1 fruit fly cellular context compared by ENCODE assay signal in genomic region chr3R:11619709-11620409, dm6.
A peak's percentile ranks its signal among the peaks of the same experiment; 100 is the strongest.
TF ChIP-seq lines count a peak whose summit lies in the region.

Jupiter (minus strand) TSS chr3R:11619906.
CG14710 (plus strand) TSS chr3R:11620090.

TF ChIP-seq in whole organism, embryonic, 481 proteins besides CTCF, POLR2A, EP300 and RAD21 (continued from another document and continues in another):
- TF ChIP-seq CG3995 (GFP tag; optimal IDR thresholded peaks at IDR 0.05; lab: Kevin White, UChicago): peak; percentile 20
- peak; percentile 68; the same call in 2 of the 3 replicates for TF ChIP-seq Optix (GFP tag; IDR thresholded peaks at IDR 0.05; lab: Robert Waterston, UW)
- peak; percentile 53; the same call in 1 of the 2 replicates for TF ChIP-seq CG14667 (GFP tag; IDR thresholded peaks at IDR 0.05; lab: Robert Waterston, UW)
- no peak for TF ChIP-seq mld (GFP tag; IDR thresholded peaks at IDR 0.05; lab: Robert Waterston, UW; ENCODE audit: partially characterized antibody)
- TF ChIP-seq Hr78 (GFP tag; optimal IDR thresholded peaks at IDR 0.05; lab: Kevin White, UChicago): no peak
- TF ChIP-seq dpn (GFP tag; optimal IDR thresholded peaks at IDR 0.05; lab: Kevin White, UChicago): peak; percentile 80 to 83
- 0 out of 2 replicates have a peak, but pooled peaks have one; percentile 36 for TF ChIP-seq sens-2 (GFP tag; IDR thresholded peaks at IDR 0.05; lab: Robert Waterston, UW)
- TF ChIP-seq CG17829 (tag; optimal IDR thresholded peaks at IDR 0.05; lab: Kevin White, UChicago): peak; percentile 76
- TF ChIP-seq row (GFP tag; IDR thresholded peaks at IDR 0.05; lab: Robert Waterston, UW): peak; percentile 89
- peak; percentile 32 for TF ChIP-seq NK7.1 (GFP tag; optimal IDR thresholded peaks at IDR 0.05; lab: Kevin White, UChicago)
- peak; percentile 50; the same call in 1 of the 2 replicates for TF ChIP-seq al (GFP tag; IDR thresholded peaks at IDR 0.05; lab: Robert Waterston, UW)
- no peak for TF ChIP-seq CG7987 (GFP tag; optimal IDR thresholded peaks at IDR 0.05; lab: Kevin White, UChicago)
- TF ChIP-seq Trl (optimal IDR thresholded peaks at IDR 0.05; lab: Kevin White, UChicago): no peak
- TF ChIP-seq Trl (GFP tag; optimal IDR thresholded peaks at IDR 0.05; lab: Kevin White, UChicago): peak; percentile 86
- TF ChIP-seq CG16813 (GFP tag; IDR thresholded peaks at IDR 0.05; lab: Robert Waterston, UW; ENCODE audit: partially characterized antibody): peak; percentile 33; the same call in 1 of the 3 replicates
- peak; percentile 48; the same call in 1 of the 3 replicates for TF ChIP-seq tgo (GFP tag; IDR thresholded peaks at IDR 0.05; lab: Robert Waterston, UW)
- TF ChIP-seq Side (GFP tag; optimal IDR thresholded peaks at IDR 0.05; lab: Kevin White, UChicago): peak; percentile 53
- TF ChIP-seq sd (tag; optimal IDR thresholded peaks at IDR 0.05; lab: Kevin White, UChicago): peak; percentile 60
- peak; percentile 20 for TF ChIP-seq tap (tag; optimal IDR thresholded peaks at IDR 0.05; lab: Kevin White, UChicago)
- peak in 1 of 3 experiments; percentile 47 for TF ChIP-seq Stat92E (GFP tag; optimal IDR thresholded peaks at IDR 0.05; lab: Kevin White, UChicago)
- no peak for TF ChIP-seq psq (GFP tag; optimal IDR thresholded peaks at IDR 0.05; lab: Kevin White, UChicago)
- TF ChIP-seq CG3838 (GFP tag; optimal IDR thresholded peaks at IDR 0.05; lab: Kevin White, UChicago): peak; percentile 21
- TF ChIP-seq E2f2 (GFP tag; IDR thresholded peaks at IDR 0.05; lab: Robert Waterston, UW): peak; percentile 89
- no peak for TF ChIP-seq CG4360 (GFP tag; IDR thresholded peaks at IDR 0.05; lab: Robert Waterston, UW)
- peak; percentile 5; the same call in 1 of the 2 replicates for TF ChIP-seq Drgx (GFP tag; IDR thresholded peaks at IDR 0.05; lab: Robert Waterston, UW)
- TF ChIP-seq nom (GFP tag; optimal IDR thresholded peaks at IDR 0.05; lab: Kevin White, UChicago): peak; percentile 70
- peak; percentile 70 for TF ChIP-seq oc (tag; optimal IDR thresholded peaks at IDR 0.05; lab: Kevin White, UChicago)
- TF ChIP-seq Gug (GFP tag; IDR thresholded peaks at IDR 0.05; lab: Robert Waterston, UW): peak; percentile 84
- peak; percentile 68 for TF ChIP-seq CG9817 (tag; optimal IDR thresholded peaks at IDR 0.05; lab: Kevin White, UChicago)
- TF ChIP-seq Hr3 (GFP tag; optimal IDR thresholded peaks at IDR 0.05; lab: Kevin White, UChicago): peak; percentile 69
- TF ChIP-seq toy (GFP tag; IDR thresholded peaks at IDR 0.05; lab: Robert Waterston, UW): no peak
- TF ChIP-seq ro (GFP tag; IDR thresholded peaks at IDR 0.05; lab: Robert Waterston, UW): no peak
- no peak for TF ChIP-seq CG12071 (GFP tag; optimal IDR thresholded peaks at IDR 0.05; lab: Kevin White, UChicago)
- peak; percentile 79 for TF ChIP-seq zen (tag; optimal IDR thresholded peaks at IDR 0.05; lab: Kevin White, UChicago)
- TF ChIP-seq hkb (optimal IDR thresholded peaks at IDR 0.05; lab: Kevin White, UChicago): peak; percentile 65
- TF ChIP-seq hkb (GFP tag; IDR thresholded peaks at IDR 0.05; lab: Robert Waterston, UW): no peak
- TF ChIP-seq CG6765 (GFP tag; optimal IDR thresholded peaks at IDR 0.05; lab: Kevin White, UChicago): no peak
- TF ChIP-seq Nf-YC (tag; optimal IDR thresholded peaks at IDR 0.05; lab: Kevin White, UChicago): peak; percentile 58
- TF ChIP-seq bigmax (GFP tag; optimal IDR thresholded peaks at IDR 0.05; lab: Kevin White, UChicago): no peak
- peak; percentile 68 for TF ChIP-seq CG8290 (GFP tag; optimal IDR thresholded peaks at IDR 0.05; lab: Kevin White, UChicago)
- TF ChIP-seq CG8290 (tag; optimal IDR thresholded peaks at IDR 0.05; lab: Kevin White, UChicago): peak in 1 of 2 experiments; percentile 70
- TF ChIP-seq CG2889 (GFP tag; IDR thresholded peaks at IDR 0.05; lab: Robert Waterston, UW): peak; percentile 63; the same call in 2 of the 3 replicates
- TF ChIP-seq CG12104 (GFP tag; optimal IDR thresholded peaks at IDR 0.05; lab: Kevin White, UChicago): peak; percentile 1
- TF ChIP-seq Dip3 (GFP tag; optimal IDR thresholded peaks at IDR 0.05; lab: Kevin White, UChicago): peak; percentile 67
- TF ChIP-seq E2f1 (GFP tag; IDR thresholded peaks at IDR 0.05; lab: Robert Waterston, UW): peak; percentile 41; the same call in 1 of the 2 replicates
- TF ChIP-seq onecut (GFP tag; IDR thresholded peaks at IDR 0.05; lab: Robert Waterston, UW): peak; percentile 11; the same call in 1 of the 2 replicates
- no peak; the same call in 1 of the 2 replicates for TF ChIP-seq Scr (GFP tag; IDR thresholded peaks at IDR 0.05; lab: Robert Waterston, UW; ENCODE audit: partially characterized antibody)
- peak; percentile 50 for TF ChIP-seq CG3163 (GFP tag; optimal IDR thresholded peaks at IDR 0.05; lab: Kevin White, UChicago)
- peak; percentile 73 for TF ChIP-seq Chrac-16 (GFP tag; optimal IDR thresholded peaks at IDR 0.05; lab: Kevin White, UChicago)
- peak; percentile 84 for TF ChIP-seq CG11456 (GFP tag; IDR thresholded peaks at IDR 0.05; lab: Robert Waterston, UW)
- TF ChIP-seq CG18476 (GFP tag; optimal IDR thresholded peaks at IDR 0.05; lab: Kevin White, UChicago): no peak
- TF ChIP-seq ttk (GFP tag; IDR thresholded peaks at IDR 0.05; lab: Robert Waterston, UW): peak; percentile 47; the same call in 1 of the 2 replicates
- TF ChIP-seq crp (GFP tag; optimal IDR thresholded peaks at IDR 0.05; lab: Kevin White, UChicago): peak in 1 of 2 experiments; percentile 45
- TF ChIP-seq CG10654 (GFP tag; optimal IDR thresholded peaks at IDR 0.05; lab: Kevin White, UChicago): peak; percentile 68
- TF ChIP-seq CG9797 (GFP tag; optimal IDR thresholded peaks at IDR 0.05; lab: Kevin White, UChicago): peak; percentile 100
- peak; percentile 63 for TF ChIP-seq CG12942 (GFP tag; optimal IDR thresholded peaks at IDR 0.05; lab: Kevin White, UChicago)
- no peak for TF ChIP-seq CG30431 (GFP tag; optimal IDR thresholded peaks at IDR 0.05; lab: Kevin White, UChicago)
- TF ChIP-seq CG8359 (GFP tag; optimal IDR thresholded peaks at IDR 0.05; lab: Kevin White, UChicago; ENCODE audit: borderline replicate concordance): no peak
- peak; percentile 31 for TF ChIP-seq kni (GFP tag; optimal IDR thresholded peaks at IDR 0.05; lab: Kevin White, UChicago)
- TF ChIP-seq nerfin-2 (GFP tag; IDR thresholded peaks at IDR 0.05; lab: Robert Waterston, UW; ENCODE audit: partially characterized antibody): no peak
- peak; percentile 10 for TF ChIP-seq trh (GFP tag; optimal IDR thresholded peaks at IDR 0.05; lab: Kevin White, UChicago)
- TF ChIP-seq CG10274 (GFP tag; optimal IDR thresholded peaks at IDR 0.05; lab: Kevin White, UChicago): no peak
- peak; percentile 83 for TF ChIP-seq HLH54F (GFP tag; optimal IDR thresholded peaks at IDR 0.05; lab: Kevin White, UChicago)
- TF ChIP-seq zfh1 (GFP tag; IDR thresholded peaks at IDR 0.05; lab: Robert Waterston, UW): peak; percentile 83
- TF ChIP-seq CG4730 (GFP tag; IDR thresholded peaks at IDR 0.05; lab: Robert Waterston, UW): no peak
- TF ChIP-seq CoRest (tag; optimal IDR thresholded peaks at IDR 0.05; lab: Kevin White, UChicago): peak; percentile 79
- no peak for TF ChIP-seq CG10565 (GFP tag; optimal IDR thresholded peaks at IDR 0.05; lab: Kevin White, UChicago)
- peak; percentile 80 for TF ChIP-seq phol (tag; optimal IDR thresholded peaks at IDR 0.05; lab: Kevin White, UChicago)
- peak; percentile 15 for TF ChIP-seq CG4282 (GFP tag; optimal IDR thresholded peaks at IDR 0.05; lab: Kevin White, UChicago)
- peak; percentile 83 for TF ChIP-seq shn (GFP tag; optimal IDR thresholded peaks at IDR 0.05; lab: Kevin White, UChicago)
- TF ChIP-seq CG3407 (GFP tag; optimal IDR thresholded peaks at IDR 0.05; lab: Kevin White, UChicago): no peak
- peak; percentile 49 for TF ChIP-seq Dref (GFP tag; IDR thresholded peaks at IDR 0.05; lab: Robert Waterston, UW)
- peak; percentile 62 for TF ChIP-seq slou (GFP tag; optimal IDR thresholded peaks at IDR 0.05; lab: Kevin White, UChicago)
- no peak for TF ChIP-seq Gsc (GFP tag; IDR thresholded peaks at IDR 0.05; lab: Robert Waterston, UW)
- TF ChIP-seq pfk (GFP tag; optimal IDR thresholded peaks at IDR 0.05; lab: Kevin White, UChicago): peak; percentile 39
- TF ChIP-seq D19B (GFP tag; optimal IDR thresholded peaks at IDR 0.05; lab: Kevin White, UChicago): no peak
- no peak for TF ChIP-seq Poxn (GFP tag; IDR thresholded peaks at IDR 0.05; lab: Robert Waterston, UW)
- TF ChIP-seq ranshi (GFP tag; IDR thresholded peaks at IDR 0.05; lab: Robert Waterston, UW): peak; percentile 69; the same call in 1 of the 2 replicates
- peak; percentile 80 for TF ChIP-seq Atf3 (GFP tag; optimal IDR thresholded peaks at IDR 0.05; lab: Kevin White, UChicago)
- TF ChIP-seq repo (GFP tag; optimal IDR thresholded peaks at IDR 0.05; lab: Kevin White, UChicago): peak; percentile 62
- TF ChIP-seq CG11247 (GFP tag; IDR thresholded peaks at IDR 0.05; lab: Robert Waterston, UW): peak; percentile 77
- no peak for TF ChIP-seq CG7271 (tag; optimal IDR thresholded peaks at IDR 0.05; lab: Kevin White, UChicago)
- peak; percentile 60 for TF ChIP-seq Jarid2 (GFP tag; optimal IDR thresholded peaks at IDR 0.05; lab: Kevin White, UChicago)
- TF ChIP-seq CG11560 (tag; IDR thresholded peaks at IDR 0.05; lab: Robert Waterston, UW): no peak
- peak; percentile 89 for TF ChIP-seq lilli (GFP tag; optimal IDR thresholded peaks at IDR 0.05; lab: Kevin White, UChicago)
- TF ChIP-seq chinmo (GFP tag; IDR thresholded peaks at IDR 0.05; lab: Robert Waterston, UW; ENCODE audit: partially characterized antibody): peak; percentile 73; the same call in 1 of the 4 replicates
- TF ChIP-seq sc (optimal IDR thresholded peaks at IDR 0.05; lab: Kevin White, UChicago): no peak
- TF ChIP-seq sc (GFP tag; optimal IDR thresholded peaks at IDR 0.05; lab: Kevin White, UChicago): no peak
- TF ChIP-seq CG13123 (GFP tag; optimal IDR thresholded peaks at IDR 0.05; lab: Kevin White, UChicago): peak; percentile 53
- no peak for TF ChIP-seq Usf (GFP tag; optimal IDR thresholded peaks at IDR 0.05; lab: Kevin White, UChicago)
- peak; percentile 40; the same call in 1 of the 4 replicates for TF ChIP-seq Dll (GFP tag; IDR thresholded peaks at IDR 0.05; lab: Robert Waterston, UW; ENCODE audit: partially characterized antibody)
- TF ChIP-seq Sry-β (GFP tag; optimal IDR thresholded peaks at IDR 0.05; lab: Kevin White, UChicago): peak; percentile 84
- TF ChIP-seq CG3726 (GFP tag; IDR thresholded peaks at IDR 0.05; lab: Robert Waterston, UW): no peak
- TF ChIP-seq gcm2 (GFP tag; optimal IDR thresholded peaks at IDR 0.05; lab: Kevin White, UChicago): no peak
- TF ChIP-seq gsb (GFP tag; IDR thresholded peaks at IDR 0.05; lab: Robert Waterston, UW): peak; percentile 51; the same call in 1 of the 2 replicates
- TF ChIP-seq dmrt99B (tag; optimal IDR thresholded peaks at IDR 0.05; lab: Kevin White, UChicago): no peak
- TF ChIP-seq CG10321 (GFP tag; IDR thresholded peaks at IDR 0.05; lab: Robert Waterston, UW): no peak
- peak; percentile 11 for TF ChIP-seq CG8388 (GFP tag; optimal IDR thresholded peaks at IDR 0.05; lab: Kevin White, UChicago)
- peak; percentile 51 for TF ChIP-seq CG18599 (GFP tag; optimal IDR thresholded peaks at IDR 0.05; lab: Kevin White, UChicago)
- peak; percentile 78 for TF ChIP-seq CG6272 (GFP tag; IDR thresholded peaks at IDR 0.05; lab: Robert Waterston, UW)
- peak; percentile 67 for TF ChIP-seq Max (GFP tag; optimal IDR thresholded peaks at IDR 0.05; lab: Kevin White, UChicago)
- peak; percentile 87 for TF ChIP-seq NC2β (GFP tag; optimal IDR thresholded peaks at IDR 0.05; lab: Kevin White, UChicago)
- peak; percentile 82 for TF ChIP-seq Ptx1 (GFP tag; IDR thresholded peaks at IDR 0.05; lab: Robert Waterston, UW)
- peak; percentile 78 for TF ChIP-seq ERR (GFP tag; optimal IDR thresholded peaks at IDR 0.05; lab: Kevin White, UChicago)
- TF ChIP-seq mirr (GFP tag; optimal IDR thresholded peaks at IDR 0.05; lab: Kevin White, UChicago): peak; percentile 26
- peak; percentile 81 for TF ChIP-seq nmo (GFP tag; optimal IDR thresholded peaks at IDR 0.05; lab: Kevin White, UChicago)
- peak; percentile 69 for TF ChIP-seq sug (tag; optimal IDR thresholded peaks at IDR 0.05; lab: Kevin White, UChicago)
- TF ChIP-seq CG15269 (tag; optimal IDR thresholded peaks at IDR 0.05; lab: Kevin White, UChicago): peak; percentile 30
- TF ChIP-seq gem (tag; optimal IDR thresholded peaks at IDR 0.05; lab: Kevin White, UChicago): peak; percentile 74
- peak; percentile 76 for TF ChIP-seq YL-1 (GFP tag; optimal IDR thresholded peaks at IDR 0.05; lab: Kevin White, UChicago)
- no peak for TF ChIP-seq CG11696 (GFP tag; IDR thresholded peaks at IDR 0.05; lab: Robert Waterston, UW)
- peak; percentile 39 for TF ChIP-seq CG10462 (GFP tag; optimal IDR thresholded peaks at IDR 0.05; lab: Kevin White, UChicago)
- TF ChIP-seq nerfin-1 (tag; optimal IDR thresholded peaks at IDR 0.05; lab: Kevin White, UChicago): peak; percentile 32
- TF ChIP-seq eve (GFP tag; optimal IDR thresholded peaks at IDR 0.05; lab: Kevin White, UChicago): no peak
- TF ChIP-seq ci (GFP tag; IDR thresholded peaks at IDR 0.05; lab: Robert Waterston, UW): peak; percentile 77
- peak; percentile 100 for TF ChIP-seq gfzf (GFP tag; optimal IDR thresholded peaks at IDR 0.05; lab: Kevin White, UChicago)
- TF ChIP-seq ftz-f1 (GFP tag; optimal IDR thresholded peaks at IDR 0.05; lab: Kevin White, UChicago): peak; percentile 48
- TF ChIP-seq B-H2 (GFP tag; optimal IDR thresholded peaks at IDR 0.05; lab: Kevin White, UChicago): peak; percentile 79
- TF ChIP-seq sima (GFP tag; optimal IDR thresholded peaks at IDR 0.05; lab: Kevin White, UChicago): no peak
- TF ChIP-seq Bteb2 (GFP tag; optimal IDR thresholded peaks at IDR 0.05; lab: Kevin White, UChicago): peak; percentile 71
- TF ChIP-seq croc (GFP tag; conservative IDR thresholded peaks at IDR 0.05; lab: Robert Waterston, UW): 0 out of 3 replicates have a peak, but pooled peaks have one; percentile 42
- peak; percentile 38 for TF ChIP-seq Sox102F (GFP tag; optimal IDR thresholded peaks at IDR 0.05; lab: Kevin White, UChicago)
- TF ChIP-seq Hr39 (optimal IDR thresholded peaks at IDR 0.05; lab: Kevin White, UChicago): no peak
- peak; percentile 62 for TF ChIP-seq CG2116 (GFP tag; optimal IDR thresholded peaks at IDR 0.05; lab: Kevin White, UChicago)
- TF ChIP-seq CG30020 (tag; optimal IDR thresholded peaks at IDR 0.05; lab: Kevin White, UChicago): peak; percentile 71
- TF ChIP-seq Bgb (GFP tag; IDR thresholded peaks at IDR 0.05; lab: Robert Waterston, UW; ENCODE audit: partially characterized antibody): no peak; the same call in 1 of the 2 replicates
- TF ChIP-seq CG15601 (tag; optimal IDR thresholded peaks at IDR 0.05; lab: Kevin White, UChicago): peak; percentile 72
- peak; percentile 33 for TF ChIP-seq CG1647 (GFP tag; optimal IDR thresholded peaks at IDR 0.05; lab: Kevin White, UChicago)
- peak; percentile 30 for TF ChIP-seq CG10979 (tag; optimal IDR thresholded peaks at IDR 0.05; lab: Kevin White, UChicago)
